Worm (Caenorhabditis elegans) whole organism, L3 larva: ENCODE data around the gene F53F8.4.

Experiments
- egl-27 ChIP-seq: sonication (generic microtip); optimal IDR thresholded peaks from 4 replicates; lab custom pipeline; 2017; ENCODE audit warnings: missing biosample characterization, missing genetic modification reagents, missing genetic modification characterization
- elt-2 ChIP-seq: sonication (generic microtip); optimal IDR thresholded peaks from 2 replicates; lab custom pipeline; 2016; ENCODE audit warnings: missing genetic modification reagents, mild to moderate bottlenecking, missing genetic modification characterization, missing compliant biosample characterization
- fkh-10 ChIP-seq: sonication (generic microtip); optimal IDR thresholded peaks from 2 replicates; lab custom pipeline; 2017; ENCODE audit warnings: missing biosample characterization, missing genetic modification reagents, missing genetic modification characterization
- lin-39 ChIP-seq: fragments of 150-350 bp; optimal IDR thresholded peaks from 2 replicates; lab custom pipeline; 2018; ENCODE audit warnings: missing biosample characterization, missing genetic modification reagents, missing genetic modification characterization
- nhr-11 ChIP-seq: fragments of 150-350 bp; optimal IDR thresholded peaks from 2 replicates; lab custom pipeline; 2014; ENCODE audit warnings: missing biosample characterization, missing genetic modification characterization
- nhr-237 ChIP-seq: fragments of 150-350 bp; optimal IDR thresholded peaks from 2 replicates; lab custom pipeline; 2014; ENCODE audit warnings: missing biosample characterization, missing genetic modification characterization
- nhr-43 ChIP-seq: sonication (generic microtip); optimal IDR thresholded peaks from 2 replicates; lab custom pipeline; 2016; ENCODE audit warnings: mild to moderate bottlenecking, missing genetic modification characterization, missing compliant biosample characterization; ENCODE audit not compliant: poor library complexity, severe bottlenecking
- skn-1 ChIP-seq: fragments of 150-350 bp; optimal IDR thresholded peaks from 2 replicates; lab custom pipeline; 2014; ENCODE audit warnings: missing biosample characterization, missing genetic modification characterization
- tbx-2 ChIP-seq: sonication (generic microtip); optimal IDR thresholded peaks from 2 replicates; lab custom pipeline; 2016; ENCODE audit warnings: mild to moderate bottlenecking, missing genetic modification characterization, missing compliant biosample characterization
- unc-39 ChIP-seq: sonication (generic microtip); optimal IDR thresholded peaks from 4 replicates; lab custom pipeline; 2017; ENCODE audit warnings: missing biosample characterization, missing genetic modification characterization

- TF ChIP-seq nhr-43 (no peak), skn-1 (tag; lab: Kevin White, UChicago) (no peak), tbx-2 (no peak), nhr-237 (no peak), nhr-11 (tag; lab: Kevin White, UChicago) (no peak), fkh-10 (GFP tag; lab: Kevin White, UChicago) (no peak), lin-39 (tag; lab: Kevin White, UChicago) (no peak), egl-27 (no peak), elt-2 (tag; lab: Kevin White, UChicago) (no peak), unc-39 (tag; lab: Kevin White, UChicago) (no peak)
Measured at ce11 chrV:20681824-20682223, 9.7 kb downstream of the F53F8.4 start.
